Worm (Caenorhabditis elegans) whole organism, L1 larva: ENCODE measurements around the gene glr-4.

Experiments used
- aha-1 ChIP-seq: fragments of 150-350 bp; optimal IDR thresholded peaks from 2 replicates; lab custom pipeline; 2014; ENCODE audit warnings: missing biosample characterization, missing genetic modification characterization
- ceh-82 ChIP-seq, 3 experiments: fragments of 150-350 bp in 1 of 3; sonication (generic microtip) in 2 of 3; optimal IDR thresholded peaks; 2 replicates each; lab custom pipeline; 2014 to 2017; ENCODE audit warnings: missing biosample characterization in 3 of 3, missing genetic modification characterization in 3 of 3
- egl-27 ChIP-seq, 2 experiments: fragments of 150-350 bp in 1 of 2; sonication (generic microtip); optimal IDR thresholded peaks; 3 replicates each; lab custom pipeline; 2017 to 2018; ENCODE audit warnings: missing biosample characterization in 2 of 2, missing genetic modification characterization in 2 of 2, missing genetic modification reagents in 2 of 2
- fkh-10 ChIP-seq: sonication (generic microtip); optimal IDR thresholded peaks from 2 replicates; lab custom pipeline; 2017; ENCODE audit warnings: missing biosample characterization, missing genetic modification reagents, missing genetic modification characterization
- fkh-8 ChIP-seq: sonication (generic microtip); optimal IDR thresholded peaks from 2 replicates; lab custom pipeline; 2016; ENCODE audit warnings: mild to moderate bottlenecking, missing genetic modification characterization, missing compliant biosample characterization
- mab-9 ChIP-seq: fragments of 200-800 bp; sonication (Bioruptor generic); IDR thresholded peaks from 2 replicates; pipeline ENCODE4 v1.3.6; 2022; ENCODE audit warnings: missing genetic modification reagents, missing genetic modification characterization, missing compliant biosample characterization
- nhr-77 ChIP-seq: fragments of 150-350 bp; optimal IDR thresholded peaks from 2 replicates; lab custom pipeline; 2014; ENCODE audit warnings: missing biosample characterization, missing genetic modification characterization

- no peak for TF ChIP-seq nhr-77 (tag; lab: Kevin White, UChicago)
- no peak for TF ChIP-seq egl-27 (tag; optimal IDR thresholded peaks at IDR 0.05; lab: Kevin White, UChicago)
- TF ChIP-seq ceh-82 (tag; optimal IDR thresholded peaks at IDR 0.05; lab: Kevin White, UChicago), result no peak
- no peak for TF ChIP-seq fkh-8
- TF ChIP-seq mab-9 (GFP tag; lab: Robert Waterston, UW), result no peak
- TF ChIP-seq fkh-10 (GFP tag; lab: Kevin White, UChicago), result no peak
- TF ChIP-seq aha-1 (tag; lab: Kevin White, UChicago), result no peak
Measured at ce11 chrII:7778273-7778672, 15.8 kb downstream of the glr-4 start.
